Fruit fly (Drosophila melanogaster): ENCODE data around the gene Ktl.

Gene Ktl

DNA sequence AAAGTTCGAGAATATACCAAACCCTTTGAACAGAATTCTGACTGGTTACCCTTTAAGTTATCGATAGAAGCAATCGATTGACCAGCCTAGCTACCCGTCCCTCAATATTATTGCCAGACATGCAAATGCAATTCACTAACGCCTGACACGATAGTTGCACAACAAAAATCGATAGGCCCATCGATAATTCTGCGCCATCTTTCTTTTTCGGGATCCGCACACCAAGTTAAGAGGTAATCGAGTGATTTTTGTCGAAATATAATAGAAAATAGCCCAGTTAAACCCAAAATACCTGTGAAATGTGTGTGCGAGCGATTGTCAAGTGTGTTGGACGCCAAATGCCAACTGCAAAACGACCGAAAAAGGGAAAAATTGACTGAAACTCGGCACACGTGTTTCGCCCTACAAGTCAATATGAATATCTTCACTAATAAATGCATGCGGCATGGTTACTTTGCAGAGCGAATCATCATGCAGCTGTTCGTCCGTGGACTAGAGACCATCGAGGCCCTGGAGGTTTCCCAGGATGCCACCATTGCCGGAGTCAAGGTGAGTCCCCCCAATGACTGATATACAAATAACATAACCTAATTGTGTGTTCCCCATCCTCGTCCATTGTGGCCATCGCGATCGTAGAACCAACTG lies 46.6 kb downstream of the Ktl start, which contains the start of gene RpS30 (continued):
- TF ChIP-seq gsb (GFP tag; IDR thresholded peaks at IDR 0.05) = no peak
- no peak for TF ChIP-seq CG2678 (tag; optimal IDR thresholded peaks at IDR 0.05)
- no peak for TF ChIP-seq CG2889 (GFP tag; IDR thresholded peaks at IDR 0.05)
- TF ChIP-seq CG15514 (GFP tag; optimal IDR thresholded peaks at IDR 0.05) = peak; percentile 79
- TF ChIP-seq peb (GFP tag; IDR thresholded peaks at IDR 0.05) = no peak
- TF ChIP-seq croc (GFP tag; conservative IDR thresholded peaks at IDR 0.05) = no peak
- peak; percentile 42; the same call in 2 of the 3 replicates for TF ChIP-seq ci (GFP tag; IDR thresholded peaks at IDR 0.05)
- peak; percentile 49 for TF ChIP-seq CG31441 (GFP tag; IDR thresholded peaks at IDR 0.05)
- no peak for TF ChIP-seq CG9437 (GFP tag; optimal IDR thresholded peaks at IDR 0.05)
- no peak for TF ChIP-seq Sry-β (GFP tag; optimal IDR thresholded peaks at IDR 0.05)
- peak; percentile 60 for TF ChIP-seq sug (tag; optimal IDR thresholded peaks at IDR 0.05)
- no peak for TF ChIP-seq da (GFP tag; optimal IDR thresholded peaks at IDR 0.05)
- no peak for TF ChIP-seq cato (GFP tag; optimal IDR thresholded peaks at IDR 0.05; ENCODE audit: borderline replicate concordance)
- TF ChIP-seq CG7372 (GFP tag; IDR thresholded peaks at IDR 0.05) = no peak
- peak; percentile 42 for TF ChIP-seq bcd (GFP tag; optimal IDR thresholded peaks at IDR 0.05)
- TF ChIP-seq CG34224 (GFP tag; IDR thresholded peaks at IDR 0.05; ENCODE audit: partially characterized antibody) = peak; percentile 94
- TF ChIP-seq Chrac-16 (GFP tag; optimal IDR thresholded peaks at IDR 0.05) = no peak
- peak; percentile 81 for TF ChIP-seq CG8281 (tag; optimal IDR thresholded peaks at IDR 0.05)
- TF ChIP-seq grau (tag; optimal IDR thresholded peaks at IDR 0.05) = peak; percentile 49
- no peak for TF ChIP-seq oc (tag; optimal IDR thresholded peaks at IDR 0.05)
- TF ChIP-seq CG11696 (GFP tag; IDR thresholded peaks at IDR 0.05) = no peak
- TF ChIP-seq Ptx1 (GFP tag; IDR thresholded peaks at IDR 0.05) = no peak
- TF ChIP-seq CG3726 (GFP tag; IDR thresholded peaks at IDR 0.05) = no peak
- peak; percentile 44 for TF ChIP-seq CG15696 (tag; optimal IDR thresholded peaks at IDR 0.05)
- TF ChIP-seq CG14667 (GFP tag; IDR thresholded peaks at IDR 0.05) = no peak
- TF ChIP-seq CG17829 (tag; optimal IDR thresholded peaks at IDR 0.05) = peak; percentile 77
- peak; percentile 65 for TF ChIP-seq sens (GFP tag)
- TF ChIP-seq fd102C (GFP tag; optimal IDR thresholded peaks at IDR 0.05) = no peak
- TF ChIP-seq CG17385 (GFP tag; optimal IDR thresholded peaks at IDR 0.05) = no peak
- no peak for TF ChIP-seq CG8388 (GFP tag; optimal IDR thresholded peaks at IDR 0.05)
- TF ChIP-seq Dip2 (GFP tag; IDR thresholded peaks at IDR 0.05) = no peak
- no peak for TF ChIP-seq Xrp1 (GFP tag; IDR thresholded peaks at IDR 0.05)
- peak; percentile 36 for TF ChIP-seq CG13894 (tag; optimal IDR thresholded peaks at IDR 0.05)
- TF ChIP-seq trem (tag; optimal IDR thresholded peaks at IDR 0.05) = peak; percentile 87
- peak; percentile 37 for TF ChIP-seq CG3281 (GFP tag; optimal IDR thresholded peaks at IDR 0.05)
- TF ChIP-seq tap (tag; optimal IDR thresholded peaks at IDR 0.05) = no peak
- TF ChIP-seq CG12219 (GFP tag; optimal IDR thresholded peaks at IDR 0.05) = no peak
- TF ChIP-seq CG2875 (GFP tag; optimal IDR thresholded peaks at IDR 0.05) = peak; percentile 19
- no peak for TF ChIP-seq Asciz (GFP tag; optimal IDR thresholded peaks at IDR 0.05)
- peak; percentile 91 for TF ChIP-seq CG12659 (GFP tag; optimal IDR thresholded peaks at IDR 0.05)
- TF ChIP-seq CG33557 (GFP tag; optimal IDR thresholded peaks at IDR 0.05) = peak; percentile 21
- no peak for TF ChIP-seq GATAe (GFP tag; conservative IDR thresholded peaks at IDR 0.05)
- no peak for TF ChIP-seq br (optimal IDR thresholded peaks at IDR 0.05)
- no peak for TF ChIP-seq bab2 (GFP tag; optimal IDR thresholded peaks at IDR 0.05)
- TF ChIP-seq Nf-YB (GFP tag; optimal IDR thresholded peaks at IDR 0.05) = peak; percentile 44
- no peak for TF ChIP-seq Ssrp (tag; optimal IDR thresholded peaks at IDR 0.05)
- TF ChIP-seq CG18599 (GFP tag; optimal IDR thresholded peaks at IDR 0.05) = no peak
- TF ChIP-seq nmo (GFP tag; optimal IDR thresholded peaks at IDR 0.05) = peak; percentile 72
- TF ChIP-seq CG32772 (GFP tag; IDR thresholded peaks at IDR 0.05) = no peak
- TF ChIP-seq CG7839 (tag; optimal IDR thresholded peaks at IDR 0.05) = peak; percentile 22
